Fruit fly (Drosophila melanogaster) whole organism, embryonic: ENCODE measurements around the gene CG4438.
A peak's percentile ranks its signal among the peaks of the same experiment; 100 is the strongest.

Experiments
- Antp ChIP-seq: fragments of 200-800 bp; sonication (Bioruptor generic); optimal IDR thresholded peaks from 3 replicates; lab custom pipeline; 2016; ENCODE audit warnings: missing biosample characterization, missing genetic modification characterization
- CG10543 ChIP-seq: fragments of 200-800 bp; sonication (Bioruptor generic); optimal IDR thresholded peaks from 3 replicates; lab custom pipeline; 2017; ENCODE audit warnings: missing biosample characterization, mild to moderate bottlenecking, missing genetic modification characterization, moderate library complexity
- CG11456 ChIP-seq: fragments of 200-800 bp; sonication (Bioruptor generic); IDR thresholded peaks from 3 replicates; pipeline ENCODE4 v1.3.6; 2022; ENCODE audit warnings: missing biosample characterization, missing genetic modification characterization
- CG12155 ChIP-seq: fragments of 200-800 bp; sonication (Bioruptor generic); optimal IDR thresholded peaks from 3 replicates; lab custom pipeline; 2016; ENCODE audit warnings: missing biosample characterization, missing genetic modification characterization
- CG12236 ChIP-seq: fragments of 200-800 bp; sonication (Bioruptor generic); optimal IDR thresholded peaks from 2 replicates; lab custom pipeline; 2016; ENCODE audit warnings: missing biosample characterization, missing genetic modification characterization
- CG13287 ChIP-seq: fragments of 200-800 bp; sonication (Bioruptor generic); IDR thresholded peaks from 2 replicates; pipeline ENCODE4 v1.3.6; 2022; ENCODE audit warnings: missing biosample characterization, missing genetic modification characterization; ENCODE audit not compliant: partially characterized antibody
- CG14710 ChIP-seq: fragments of 200-800 bp; sonication (Bioruptor generic); optimal IDR thresholded peaks from 3 replicates; lab custom pipeline; 2019; ENCODE audit warnings: missing biosample characterization, mild to moderate bottlenecking, missing genetic modification characterization, moderate library complexity
- CG1529 ChIP-seq: fragments of 200-800 bp; sonication (Bioruptor generic); optimal IDR thresholded peaks from 3 replicates; lab custom pipeline; 2018; ENCODE audit warnings: missing biosample characterization, missing genetic modification characterization
- CG15601 ChIP-seq: fragments of 200-800 bp; sonication (Bioruptor generic); optimal IDR thresholded peaks from 3 replicates; lab custom pipeline; 2019; ENCODE audit warnings: missing biosample characterization, mild to moderate bottlenecking, missing genetic modification characterization, moderate library complexity
- CG18599 ChIP-seq: fragments of 200-800 bp; sonication (Bioruptor generic); optimal IDR thresholded peaks from 3 replicates; lab custom pipeline; 2017; ENCODE audit warnings: missing biosample characterization, missing genetic modification characterization, mild to moderate bottlenecking, moderate library complexity, missing genetic modification reagents
- CG18619 ChIP-seq: fragments of 200-800 bp; sonication (Bioruptor generic); optimal IDR thresholded peaks from 3 replicates; lab custom pipeline; 2017; ENCODE audit warnings: missing biosample characterization, mild to moderate bottlenecking, missing genetic modification characterization
- CG2678 ChIP-seq: fragments of 200-800 bp; sonication (Bioruptor generic); optimal IDR thresholded peaks from 3 replicates; lab custom pipeline; 2019; ENCODE audit warnings: missing biosample characterization, mild to moderate bottlenecking, missing genetic modification characterization, moderate library complexity
- CG30431 ChIP-seq: fragments of 200-800 bp; sonication (Bioruptor generic); optimal IDR thresholded peaks from 2 replicates; lab custom pipeline; 2017; ENCODE audit warnings: missing biosample characterization, missing genetic modification characterization
- CG31441 ChIP-seq: fragments of 200-800 bp; sonication (Bioruptor generic); IDR thresholded peaks from 2 replicates; pipeline ENCODE4 v1.3.6; 2022; ENCODE audit warnings: missing biosample characterization, missing genetic modification characterization
- CG34376 ChIP-seq: fragments of 200-800 bp; sonication (Bioruptor generic); optimal IDR thresholded peaks from 2 replicates; lab custom pipeline; 2018; ENCODE audit warnings: missing biosample characterization, mild to moderate bottlenecking, missing genetic modification characterization
- CG4328 ChIP-seq: fragments of 200-800 bp; sonication (Bioruptor generic); optimal IDR thresholded peaks from 3 replicates; lab custom pipeline; 2017; ENCODE audit warnings: missing biosample characterization, missing genetic modification reagents, missing genetic modification characterization
- CG4707 ChIP-seq: fragments of 200-800 bp; sonication (Bioruptor generic); optimal IDR thresholded peaks from 2 replicates; lab custom pipeline; 2018; ENCODE audit warnings: missing biosample characterization, mild to moderate bottlenecking, missing genetic modification characterization, moderate library complexity
- CG4854 ChIP-seq: fragments of 200-800 bp; sonication (Bioruptor generic); optimal IDR thresholded peaks from 2 replicates; lab custom pipeline; 2016; ENCODE audit warnings: missing biosample characterization, missing genetic modification characterization, inconsistent platforms
- CG6854 ChIP-seq: fragments of 200-800 bp; sonication (Bioruptor generic); optimal IDR thresholded peaks from 3 replicates; lab custom pipeline; 2017; ENCODE audit warnings: missing biosample characterization, mild to moderate bottlenecking, missing genetic modification characterization
- CG7271 ChIP-seq: fragments of 200-800 bp; sonication (Bioruptor generic); optimal IDR thresholded peaks from 2 replicates; lab custom pipeline; 2018; ENCODE audit warnings: missing biosample characterization, mild to moderate bottlenecking, missing genetic modification characterization, moderate library complexity
- CG8290 ChIP-seq, 3 experiments: fragments of 200-800 bp; sonication (Bioruptor generic); optimal IDR thresholded peaks; 2 replicates each; lab custom pipeline; 2016 to 2019; ENCODE audit warnings: missing biosample characterization in 3 of 3, missing genetic modification characterization in 3 of 3, mild to moderate bottlenecking in 2 of 3, moderate library complexity in 1 of 3
- CG8359 ChIP-seq: fragments of 200-800 bp; sonication (Bioruptor generic); optimal IDR thresholded peaks from 2 replicates; lab custom pipeline; 2017; ENCODE audit warnings: missing biosample characterization, mild to moderate bottlenecking, missing genetic modification characterization, borderline replicate concordance
- D19A ChIP-seq: fragments of 200-800 bp; optimal IDR thresholded peaks from 3 replicates; lab custom pipeline; 2019; ENCODE audit warnings: missing biosample characterization, mild to moderate bottlenecking, missing genetic modification characterization, moderate library complexity
- Dip3 ChIP-seq: fragments of 200-800 bp; sonication (Bioruptor generic); optimal IDR thresholded peaks from 3 replicates; lab custom pipeline; 2016; ENCODE audit warnings: missing biosample characterization, missing genetic modification characterization
- Dp ChIP-seq: fragments of 200-800 bp; sonication (Bioruptor generic); optimal IDR thresholded peaks from 2 replicates; lab custom pipeline; 2018; ENCODE audit warnings: missing biosample characterization, mild to moderate bottlenecking, missing genetic modification characterization, moderate library complexity
- Hey ChIP-seq: fragments of 200-800 bp; sonication (Bioruptor generic); optimal IDR thresholded peaks from 3 replicates; lab custom pipeline; 2018; ENCODE audit warnings: missing biosample characterization, mild to moderate bottlenecking, missing genetic modification characterization
- Hr51 ChIP-seq, 2 experiments: fragments of 200-800 bp; sonication (Bioruptor generic); optimal IDR thresholded peaks; 2 replicates in 1 of 2; 3 replicates in 1 of 2; lab custom pipeline; 2016 to 2018; ENCODE audit warnings: missing biosample characterization in 2 of 2, missing genetic modification characterization in 2 of 2, mild to moderate bottlenecking in 1 of 2, moderate library complexity in 1 of 2
- MTF-1 ChIP-seq: fragments of 200-800 bp; sonication (Bioruptor generic); optimal IDR thresholded peaks from 2 replicates; lab custom pipeline; 2018; ENCODE audit warnings: missing biosample characterization, mild to moderate bottlenecking, missing genetic modification characterization, borderline replicate concordance
- Mes4 ChIP-seq: fragments of 200-800 bp; sonication (Bioruptor generic); optimal IDR thresholded peaks from 2 replicates; lab custom pipeline; 2016; ENCODE audit warnings: missing biosample characterization, missing genetic modification characterization
- Sin3A ChIP-seq: fragments of >200 bp; optimal IDR thresholded peaks from 2 replicates; lab custom pipeline; 2018
- Sox102F ChIP-seq: fragments of 200-800 bp; sonication (Bioruptor generic); optimal IDR thresholded peaks from 2 replicates; lab custom pipeline; 2018; ENCODE audit warnings: missing biosample characterization, mild to moderate bottlenecking, missing genetic modification characterization, moderate library complexity
- Ssrp ChIP-seq: fragments of 200-800 bp; sonication (Bioruptor generic); optimal IDR thresholded peaks from 2 replicates; lab custom pipeline; 2018; ENCODE audit warnings: missing biosample characterization, mild to moderate bottlenecking, missing genetic modification characterization, moderate library complexity
- bbx ChIP-seq: fragments of 200-800 bp; sonication (Bioruptor generic); IDR thresholded peaks from 2 replicates; pipeline ENCODE4 v1.3.6; 2022; ENCODE audit warnings: missing biosample characterization, missing genetic modification characterization; ENCODE audit not compliant: partially characterized antibody
- chm ChIP-seq: fragments of 200-800 bp; sonication (Bioruptor generic); IDR thresholded peaks from 2 replicates; pipeline ENCODE4 v1.3.6; 2022; ENCODE audit warnings: missing biosample characterization, missing genetic modification characterization
- da ChIP-seq: fragments of 200-800 bp; sonication (Bioruptor generic); optimal IDR thresholded peaks from 2 replicates; lab custom pipeline; 2016; ENCODE audit warnings: missing biosample characterization, missing genetic modification characterization
- gem ChIP-seq: fragments of 200-800 bp; sonication (Bioruptor generic); optimal IDR thresholded peaks from 2 replicates; lab custom pipeline; 2019; ENCODE audit warnings: missing biosample characterization, mild to moderate bottlenecking, missing genetic modification characterization, moderate library complexity
- gsb-n ChIP-seq: fragments of 200-800 bp; sonication (Bioruptor generic); optimal IDR thresholded peaks from 3 replicates; lab custom pipeline; 2018; ENCODE audit warnings: missing biosample characterization, mild to moderate bottlenecking, missing genetic modification characterization
- ham ChIP-seq: fragments of 200-800 bp; sonication (Bioruptor generic); IDR thresholded peaks from 2 replicates; pipeline ENCODE4 v1.3.6; 2022; ENCODE audit warnings: missing biosample characterization, missing genetic modification characterization
- hbn ChIP-seq: fragments of 200-800 bp; sonication (Bioruptor generic); IDR thresholded peaks from 2 replicates; pipeline ENCODE4 v1.3.6; 2022; ENCODE audit warnings: missing biosample characterization, missing genetic modification characterization; ENCODE audit not compliant: partially characterized antibody
- jing ChIP-seq: fragments of 200-800 bp; sonication (Bioruptor generic); optimal IDR thresholded peaks from 2 replicates; lab custom pipeline; 2018; ENCODE audit warnings: missing biosample characterization, mild to moderate bottlenecking, missing genetic modification characterization
- kah ChIP-seq: fragments of 200-800 bp; sonication (Bioruptor generic); optimal IDR thresholded peaks from 2 replicates; lab custom pipeline; 2018; ENCODE audit warnings: missing biosample characterization, mild to moderate bottlenecking, missing genetic modification characterization
- lbe ChIP-seq: fragments of 200-800 bp; sonication (Bioruptor generic); optimal IDR thresholded peaks from 2 replicates; lab custom pipeline; 2016; ENCODE audit warnings: missing biosample characterization, mild to moderate bottlenecking, missing genetic modification characterization
- lola ChIP-seq, 3 experiments: fragments of >200 bp in 2 of 3; fragments of 200-800 bp in 1 of 3; sonication (Bioruptor generic) in 1 of 3; optimal IDR thresholded peaks; 2 replicates each; lab custom pipeline; 2017 to 2019; ENCODE audit warnings: missing biosample characterization in 3 of 3, missing genetic modification characterization in 3 of 3, mild to moderate bottlenecking in 1 of 3, moderate library complexity in 1 of 3
- odd ChIP-seq: fragments of 200-800 bp; sonication (Bioruptor generic); optimal IDR thresholded peaks from 2 replicates; lab custom pipeline; 2017; ENCODE audit warnings: missing biosample characterization, mild to moderate bottlenecking, missing genetic modification characterization
- p53 ChIP-seq: fragments of 200-800 bp; sonication (Bioruptor generic); optimal IDR thresholded peaks from 2 replicates; lab custom pipeline; 2016; ENCODE audit warnings: missing biosample characterization, missing genetic modification characterization
- pan ChIP-seq, 4 experiments: fragments of >200 bp in 3 of 4; fragments of 200-800 bp in 1 of 4; sonication (Bioruptor generic) in 1 of 4; optimal IDR thresholded peaks in 3 of 4; IDR thresholded peaks in 1 of 4; 2 replicates each; pipeline versions ENCODE4 v1.3.6 to Lab custom; 2017 to 2022; ENCODE audit warnings: missing biosample characterization in 2 of 4, missing genetic modification characterization in 2 of 4, mixed read lengths in 1 of 4
- pb ChIP-seq: fragments of 200-800 bp; sonication (Bioruptor generic); optimal IDR thresholded peaks from 3 replicates; lab custom pipeline; 2016; ENCODE audit warnings: missing biosample characterization, missing genetic modification characterization
- prd ChIP-seq, 3 experiments: fragments of >200 bp in 2 of 3; fragments of 200-800 bp in 1 of 3; sonication (Bioruptor generic) in 1 of 3; optimal IDR thresholded peaks in 2 of 3; IDR thresholded peaks in 1 of 3; 2 replicates in 2 of 3; 3 replicates in 1 of 3; pipeline versions ENCODE4 v1.3.6 to Lab custom; 2017 to 2022; ENCODE audit warnings: missing biosample characterization in 1 of 3, missing genetic modification characterization in 1 of 3

Gene CG4438

dm6 chr2L:9437216-9437715 lies 39.5 kb upstream of the CG4438 start, which contains the start of gene numb (continued):
- TF ChIP-seq CG18599 (GFP tag; lab: Kevin White, UChicago) (no peak), Mes4 (GFP tag; lab: Kevin White, UChicago) (no peak), Sin3A (no peak), CG8359 (no peak), lola (GFP tag; optimal IDR thresholded peaks at IDR 0.05; lab: Kevin White, UChicago) (no peak), CG13287 (GFP tag; lab: Robert Waterston, UW) (peak; percentile 32; the same call in 1 of the 2 replicates), ham (GFP tag; lab: Robert Waterston, UW) (no peak), CG30431 (GFP tag; lab: Kevin White, UChicago) (no peak), bbx (GFP tag; lab: Robert Waterston, UW) (peak; percentile 18; the same call in 1 of the 2 replicates), CG31441 (GFP tag; lab: Robert Waterston, UW) (no peak), CG12155 (GFP tag; lab: Kevin White, UChicago) (no peak), CG12236 (GFP tag; lab: Kevin White, UChicago) (no peak), chm (GFP tag; lab: Robert Waterston, UW) (peak; percentile 69; the same call in 1 of the 2 replicates), CG4707 (GFP tag; lab: Kevin White, UChicago) (no peak), CG6854 (GFP tag; lab: Kevin White, UChicago) (no peak), CG11456 (GFP tag; lab: Robert Waterston, UW) (no peak), Hey (peak; percentile 34), CG8290 (GFP tag; optimal IDR thresholded peaks at IDR 0.05; lab: Kevin White, UChicago) (no peak), CG8290 (tag; optimal IDR thresholded peaks at IDR 0.05; lab: Kevin White, UChicago) (peak in 1 of 2 experiments; percentile 49), Ssrp (tag; lab: Kevin White, UChicago) (no peak), D19A (tag; lab: Kevin White, UChicago) (no peak), CG15601 (tag; lab: Kevin White, UChicago) (no peak), jing (GFP tag; lab: Kevin White, UChicago) (no peak), da (GFP tag; lab: Kevin White, UChicago) (no peak), CG4328 (GFP tag; lab: Kevin White, UChicago) (no peak), pb (GFP tag; lab: Kevin White, UChicago) (no peak), MTF-1 (GFP tag; lab: Kevin White, UChicago) (no peak), CG1529 (GFP tag; lab: Kevin White, UChicago) (no peak), Sox102F (no peak), CG34376 (GFP tag; lab: Kevin White, UChicago) (peak; percentile 2), gsb-n (tag; lab: Kevin White, UChicago) (no peak), kah (GFP tag; lab: Kevin White, UChicago) (no peak), pan (optimal IDR thresholded peaks at IDR 0.05; lab: Kevin White, UChicago) (no peak), pan (GFP tag; optimal IDR thresholded peaks at IDR 0.05 in 1 of 2, IDR thresholded peaks at IDR 0.05 in 1 of 2) (no peak), CG14710 (no peak), Dip3 (GFP tag; lab: Kevin White, UChicago) (no peak), CG18619 (GFP tag; lab: Kevin White, UChicago) (no peak), CG7271 (tag; lab: Kevin White, UChicago) (no peak), CG10543 (GFP tag; lab: Kevin White, UChicago) (peak; percentile 52), Antp (no peak), CG2678 (tag; lab: Kevin White, UChicago) (no peak), Dp (GFP tag; lab: Kevin White, UChicago) (peak; percentile 4), p53 (GFP tag; lab: Kevin White, UChicago) (no peak), hbn (GFP tag; lab: Robert Waterston, UW) (no peak), Hr51 (GFP tag; optimal IDR thresholded peaks at IDR 0.05; lab: Kevin White, UChicago) (peak in 1 of 2 experiments; percentile 3), prd (optimal IDR thresholded peaks at IDR 0.05; lab: Kevin White, UChicago) (no peak), prd (GFP tag; IDR thresholded peaks at IDR 0.05; lab: Robert Waterston, UW) (no peak), lbe (GFP tag; lab: Kevin White, UChicago) (no peak), gem (tag; lab: Kevin White, UChicago) (no peak), CG4854 (GFP tag; lab: Kevin White, UChicago) (no peak), odd (GFP tag; lab: Kevin White, UChicago) (no peak)
